Fruit fly (Drosophila melanogaster) whole organism: Measurements from ENCODE around the gene CG15368.

Source experiments
- CG8478 ChIP-seq: fragments of >200 bp; optimal IDR thresholded peaks from 2 replicates; lab custom pipeline; 2018; ENCODE audit warnings: inconsistent platforms
- Dll ChIP-seq: fragments of >200 bp; optimal IDR thresholded peaks from 2 replicates; lab custom pipeline; 2017
- EcR ChIP-seq, 2 experiments: fragments of >200 bp; optimal IDR thresholded peaks; 2 replicates each; lab custom pipeline; 2017; ENCODE audit warnings: missing biosample characterization in 2 of 2, missing genetic modification characterization in 2 of 2, missing genetic modification reagents in 2 of 2
- pan ChIP-seq: fragments of >200 bp; optimal IDR thresholded peaks from 2 replicates; lab custom pipeline; 2017
- psq ChIP-seq: fragments of >200 bp; optimal IDR thresholded peaks from 2 replicates; lab custom pipeline; 2017
- usp ChIP-seq: fragments of >200 bp; optimal IDR thresholded peaks from 2 replicates; lab custom pipeline; 2017; ENCODE audit warnings: missing biosample characterization, missing genetic modification characterization, mixed read lengths

The CG15368 gene

dm6 chrX:9201866-9202681, 13.5 kb upstream of the CG15368 start:
- TF ChIP-seq EcR (GFP tag; optimal IDR thresholded peaks at IDR 0.05; lab: Kevin White, UChicago) (no peak), CG8478 (lab: Kevin White, UChicago) (no peak), psq (lab: Kevin White, UChicago) (no peak), pan (lab: Kevin White, UChicago) (no peak), usp (no peak), Dll (lab: Kevin White, UChicago) (no peak)

DNA sequence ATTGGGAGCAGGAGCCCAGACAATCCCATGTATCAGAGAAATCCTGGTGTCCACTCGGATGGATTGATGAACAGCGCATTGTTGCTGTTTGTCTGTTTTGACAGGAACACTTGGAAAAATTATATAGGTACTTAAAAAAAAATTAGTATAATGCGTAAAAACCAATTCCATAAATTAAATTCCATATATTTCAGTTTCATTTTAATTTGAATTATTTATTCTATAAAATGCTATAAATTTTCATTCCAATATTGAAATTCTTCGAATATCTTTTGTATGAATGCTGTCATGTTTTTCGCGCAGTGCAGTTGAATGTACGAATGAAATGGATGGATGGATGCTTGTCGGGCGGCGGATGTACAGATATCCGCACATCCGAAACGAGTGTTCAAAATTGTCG, 4.8 kb upstream of the CG15368 start, which contains the start of gene SmydA-9:
Gene SmydA-9, minus strand, starts transcription at position 101 of the 400 bp plus-strand sequence.
- TF ChIP-seq CG8478 (lab: Kevin White, UChicago), result no peak
- TF ChIP-seq usp, result no peak
- TF ChIP-seq Dll (lab: Kevin White, UChicago), result no peak
- TF ChIP-seq psq (lab: Kevin White, UChicago), result no peak
- TF ChIP-seq pan (lab: Kevin White, UChicago), result no peak
- TF ChIP-seq EcR (GFP tag; optimal IDR thresholded peaks at IDR 0.05; lab: Kevin White, UChicago), result no peak

dm6 chrX:9214576-9214975, 1.0 kb upstream of the CG15368 start, which contains the start of gene Obp8a:
TSS of gene Obp8a (plus strand) at chrX:9214876.
- no peak for TF ChIP-seq Dll (lab: Kevin White, UChicago)
- no peak for TF ChIP-seq EcR (GFP tag; optimal IDR thresholded peaks at IDR 0.05; lab: Kevin White, UChicago)
- no peak for TF ChIP-seq pan (lab: Kevin White, UChicago)
- no peak for TF ChIP-seq psq (lab: Kevin White, UChicago)
- TF ChIP-seq usp, result no peak
- no peak for TF ChIP-seq CG8478 (lab: Kevin White, UChicago)

DNA sequence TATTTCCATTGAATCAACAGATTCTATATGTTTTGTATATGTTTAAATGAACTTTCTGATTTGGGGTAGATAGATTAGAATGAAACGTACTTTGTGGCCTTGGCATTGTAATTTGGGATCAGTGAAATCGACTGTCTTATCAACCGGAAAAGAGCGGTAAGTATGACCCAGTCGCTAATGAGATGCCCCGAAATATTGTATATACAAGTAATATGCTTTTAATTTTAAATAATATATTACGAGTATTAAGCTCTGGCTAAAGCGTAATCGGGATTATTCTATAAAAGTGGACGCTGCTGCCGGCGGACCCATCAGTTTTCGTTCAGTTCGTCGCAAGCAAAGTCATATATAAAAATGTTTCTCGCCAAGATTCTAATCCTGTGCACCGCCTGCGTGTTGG, 987 bp downstream of the CG15368 start, which contains the start of gene CG15369:
Gene CG15369, plus strand, starts transcription at position 301 of the 400 bp plus-strand sequence.
- TF ChIP-seq pan (lab: Kevin White, UChicago) (no peak), CG8478 (lab: Kevin White, UChicago) (no peak)

DNA sequence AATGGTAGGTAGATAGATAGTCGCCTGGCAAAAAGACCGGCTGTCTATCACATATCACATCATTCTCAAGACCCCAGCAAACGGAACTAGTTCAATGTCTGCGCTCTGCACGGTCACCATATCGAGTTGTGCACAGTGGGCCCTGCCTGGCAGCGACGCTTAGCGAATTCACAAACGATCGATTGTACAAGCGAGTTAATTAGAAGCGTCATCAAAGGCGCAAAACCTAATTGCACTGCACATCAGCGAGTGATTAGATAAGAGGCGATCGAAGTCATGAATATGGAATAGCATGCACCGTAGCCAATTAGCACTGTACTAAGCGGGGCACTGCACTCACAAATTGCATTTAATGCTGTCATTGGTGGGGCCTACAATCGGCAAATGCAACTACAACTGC, 4.8 kb downstream of the CG15368 start:
- TF ChIP-seq EcR (GFP tag; optimal IDR thresholded peaks at IDR 0.05; lab: Kevin White, UChicago) (peak in 1 of 2 experiments; percentile 48), usp (no peak)

DNA sequence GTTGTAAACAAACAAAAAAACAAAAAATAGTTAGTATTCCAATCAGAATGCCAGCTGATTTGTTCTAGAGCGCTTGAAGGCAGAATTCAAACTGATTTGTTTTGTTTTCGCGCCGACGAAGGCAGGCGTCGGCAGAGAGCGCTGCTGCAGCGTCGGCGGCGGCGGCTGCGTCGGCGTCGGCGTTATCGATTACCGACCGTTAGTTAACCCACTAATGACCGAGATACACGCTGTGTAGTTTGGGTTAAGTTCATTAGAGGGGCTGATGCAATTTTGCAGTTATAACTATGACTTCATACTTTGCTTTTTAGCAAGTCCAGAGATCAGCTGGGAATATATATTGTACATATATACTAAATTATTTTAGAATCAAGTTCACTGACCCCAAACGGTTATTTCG, 7.6 kb downstream of the CG15368 start, which contains the start of gene t:
Gene t, minus strand, starts transcription at position 76 of the 400 bp plus-strand sequence.
- TF ChIP-seq EcR (GFP tag; optimal IDR thresholded peaks at IDR 0.05; lab: Kevin White, UChicago), result no peak
- no peak for TF ChIP-seq pan (lab: Kevin White, UChicago)

- TF ChIP-seq Dll (lab: Kevin White, UChicago) (no peak), usp (no peak), CG8478 (lab: Kevin White, UChicago) (no peak), psq (lab: Kevin White, UChicago) (no peak), EcR (GFP tag; optimal IDR thresholded peaks at IDR 0.05; lab: Kevin White, UChicago) (no peak), pan (lab: Kevin White, UChicago) (no peak)
Observed at dm6 chrX:9224423-9224822, 8.8 kb downstream of the CG15368 start.

dm6 chrX:9225137-9225536, 9.6 kb downstream of the CG15368 start, which contains the start of gene CG15370:
TSS of gene CG15370 (plus strand) at chrX:9225437.
- TF ChIP-seq pan (lab: Kevin White, UChicago), result no peak
- no peak for TF ChIP-seq usp
- no peak for TF ChIP-seq CG8478 (lab: Kevin White, UChicago)
- no peak for TF ChIP-seq psq (lab: Kevin White, UChicago)
- TF ChIP-seq EcR (GFP tag; optimal IDR thresholded peaks at IDR 0.05; lab: Kevin White, UChicago), result no peak
- no peak for TF ChIP-seq Dll (lab: Kevin White, UChicago)

- TF ChIP-seq pan (lab: Kevin White, UChicago), result no peak
- TF ChIP-seq Dll (lab: Kevin White, UChicago), result no peak
- TF ChIP-seq psq (lab: Kevin White, UChicago), result no peak
- no peak for TF ChIP-seq EcR (GFP tag; optimal IDR thresholded peaks at IDR 0.05; lab: Kevin White, UChicago)
- TF ChIP-seq CG8478 (lab: Kevin White, UChicago), result no peak
- no peak for TF ChIP-seq usp
Observed at dm6 chrX:9226837-9227236, 11.3 kb downstream of the CG15368 start, which contains the start of gene Gr8a. TSS of gene Gr8a (plus strand) at chrX:9227137.

- TF ChIP-seq usp, result no peak
- no peak for TF ChIP-seq EcR (GFP tag; optimal IDR thresholded peaks at IDR 0.05; lab: Kevin White, UChicago)
- TF ChIP-seq psq (lab: Kevin White, UChicago), result no peak
- TF ChIP-seq Dll (lab: Kevin White, UChicago), result no peak
- TF ChIP-seq pan (lab: Kevin White, UChicago), result no peak
- no peak for TF ChIP-seq CG8478 (lab: Kevin White, UChicago)
Observed at dm6 chrX:9232199-9232598, 16.6 kb downstream of the CG15368 start, which contains the start of gene CG12121. TSS of gene CG12121 (minus strand) at chrX:9232378.

DNA sequence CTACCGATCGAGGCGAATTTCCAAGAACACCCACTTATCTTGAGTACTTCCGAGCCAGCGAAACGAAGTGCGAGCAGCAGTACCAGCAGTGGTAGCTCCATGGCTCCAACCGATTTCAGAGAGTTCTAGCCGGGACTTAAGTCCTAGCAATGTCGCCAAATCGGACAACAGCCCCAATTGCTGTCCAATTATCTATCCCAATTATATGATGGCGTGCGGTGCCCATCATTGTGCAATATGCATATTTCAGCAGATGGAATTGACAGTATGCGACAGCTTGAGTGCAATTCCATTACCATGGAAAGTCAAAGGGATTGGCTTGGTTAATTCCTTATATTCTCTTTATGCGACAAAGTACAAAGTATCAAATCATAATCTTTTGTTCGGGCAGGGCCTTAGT, 20.9 kb downstream of the CG15368 start, which contains the start of gene Ir8a:
Gene Ir8a, minus strand, starts transcription at position 101 of the 400 bp plus-strand sequence.
- no peak for TF ChIP-seq EcR (GFP tag; optimal IDR thresholded peaks at IDR 0.05; lab: Kevin White, UChicago)
- TF ChIP-seq psq (lab: Kevin White, UChicago), result no peak
- no peak for TF ChIP-seq pan (lab: Kevin White, UChicago)
- no peak for TF ChIP-seq CG8478 (lab: Kevin White, UChicago)

DNA sequence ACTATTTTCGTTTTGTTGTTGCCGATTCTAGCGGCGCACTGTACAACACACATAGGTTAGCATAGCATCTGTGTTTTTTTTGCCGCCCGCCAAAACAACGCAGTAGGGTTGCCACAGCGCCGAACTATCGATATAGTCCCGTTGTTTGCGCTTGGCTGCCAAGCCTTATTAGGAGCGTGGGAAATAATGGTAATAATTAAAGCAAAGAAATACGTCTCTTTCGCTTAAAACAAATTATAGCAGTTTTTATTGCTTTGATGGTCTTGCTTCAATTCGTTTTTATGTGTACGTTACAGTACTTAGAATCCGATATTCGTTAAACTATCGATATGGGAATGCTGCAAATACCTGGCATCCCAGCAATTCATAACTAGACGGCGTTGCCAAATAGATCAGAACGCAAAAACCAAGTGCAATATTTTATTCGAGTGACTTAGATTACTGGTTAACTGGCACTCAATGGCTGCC, 27.9 kb downstream of the CG15368 start, which contains the start of the genes mxc and Larp7:
Gene mxc, minus strand, starts transcription at position 51 of the 468 bp plus-strand sequence.
Gene Larp7, plus strand, starts transcription at position 401 of the 468 bp plus-strand sequence.
- TF ChIP-seq pan (lab: Kevin White, UChicago) (no peak), CG8478 (lab: Kevin White, UChicago) (no peak), usp (no peak), Dll (lab: Kevin White, UChicago) (no peak), EcR (GFP tag; optimal IDR thresholded peaks at IDR 0.05; lab: Kevin White, UChicago) (no peak), psq (lab: Kevin White, UChicago) (no peak)
